Fruit fly (Drosophila melanogaster) whole organism, larva: ENCODE results near the gene CG13385.

Experiments
- noc ChIP-seq: fragments of 200-800 bp; sonication (Bioruptor generic); optimal IDR thresholded peaks from 3 replicates; lab custom pipeline; 2019; ENCODE audit warnings: missing biosample characterization, mild to moderate bottlenecking, missing genetic modification characterization, moderate library complexity

Gene CG13385

dm6 chr2L:8399863-8400598 lies 3.6 kb downstream of the CG13385 start, which contains the start of gene CG31898:
CG31898 (plus strand) TSS chr2L:8400421.
- no peak for TF ChIP-seq noc (tag; lab: Kevin White, UChicago)

dm6 chr2L:8402928-8403285 lies 6.5 kb downstream of the CG13385 start, which contains the start of gene fy:
fy (minus strand) TSS chr2L:8403280.
- no peak for TF ChIP-seq noc (tag; lab: Kevin White, UChicago)

- TF ChIP-seq noc (tag; lab: Kevin White, UChicago): peak; percentile 44
Measured at dm6 chr2L:8403286-8404270, 7.1 kb downstream of the CG13385 start, which contains the start of gene emb. emb (plus strand) TSS chr2L:8403573.

dm6 chr2L:8411530-8411929 lies 15.1 kb downstream of the CG13385 start, which contains the start of gene Naglu:
Naglu (minus strand) TSS chr2L:8411868.
- no peak for TF ChIP-seq noc (tag; lab: Kevin White, UChicago)

dm6 chr2L:8414887-8415883 lies 18.7 kb downstream of the CG13385 start, which contains the start of the genes CG13398 and Akap200:
CG13398 (minus strand) TSS chr2L:8415256.
Akap200 (plus strand) TSS chr2L:8415690.
- TF ChIP-seq noc (tag; lab: Kevin White, UChicago): no peak

- TF ChIP-seq noc (tag; lab: Kevin White, UChicago): peak; percentile 21
Measured at dm6 chr2L:8416350-8417046, 20.0 kb downstream of the CG13385 start.

- no peak for TF ChIP-seq noc (tag; lab: Kevin White, UChicago)
Measured at dm6 chr2L:8417562-8417961, 21.1 kb downstream of the CG13385 start.

dm6 chr2L:8418113-8418885 lies 21.9 kb downstream of the CG13385 start:
- TF ChIP-seq noc (tag; lab: Kevin White, UChicago): no peak

dm6 chr2L:8419382-8419940 lies 23.0 kb downstream of the CG13385 start:
- TF ChIP-seq noc (tag; lab: Kevin White, UChicago): no peak

- no peak for TF ChIP-seq noc (tag; lab: Kevin White, UChicago)
Measured at dm6 chr2L:8420259-8420930, 23.9 kb downstream of the CG13385 start.

- TF ChIP-seq noc (tag; lab: Kevin White, UChicago): no peak
Measured at dm6 chr2L:8421717-8422116, 25.3 kb downstream of the CG13385 start.

- no peak for TF ChIP-seq noc (tag; lab: Kevin White, UChicago)
Measured at dm6 chr2L:8423047-8423446, 26.6 kb downstream of the CG13385 start.
